Worm (Caenorhabditis elegans): ENCODE results near the gene lron-15.

- TF ChIP-seq fkh-10 (GFP tag; optimal IDR thresholded peaks at IDR 0.05) (no peak), daf-8 (GFP tag; IDR thresholded peaks at IDR 0.05) (no peak), Y5F2A.4 (GFP tag; optimal IDR thresholded peaks at IDR 0.05) (no peak), F49E8.2 (tag; optimal IDR thresholded peaks at IDR 0.05; ENCODE audit: borderline replicate concordance) (no peak), skn-1 (tag; optimal IDR thresholded peaks at IDR 0.05) (no peak), duxl-1 (tag; optimal IDR thresholded peaks at IDR 0.05; ENCODE audit: poor library complexity) (no peak)
Measured at ce11 chrII:6523940-6524339, 20.8 kb downstream of the lron-15 start.
